Worm (Caenorhabditis elegans): ENCODE data around the gene malt-1.

The malt-1 gene

DNA sequence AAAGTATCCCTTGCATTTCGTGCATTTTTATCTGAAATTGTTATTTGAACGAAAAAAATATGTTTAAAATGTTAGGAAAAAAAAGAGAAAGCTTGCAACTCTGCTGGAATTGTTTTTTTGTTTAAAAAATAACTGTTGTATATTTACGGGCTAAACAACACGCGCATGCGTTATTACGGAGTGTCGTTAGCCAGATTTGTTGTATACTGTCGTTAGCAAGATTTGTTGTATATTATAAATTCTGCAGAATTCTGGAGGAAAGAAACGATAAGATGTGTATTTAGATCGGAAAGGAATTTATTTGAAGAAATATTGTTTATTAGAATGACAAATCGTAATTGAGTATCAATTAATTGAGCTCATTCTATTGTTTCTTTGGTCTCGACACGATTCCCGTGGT, 16.5 kb upstream of the malt-1 start, which contains the start of gene eif-2Bgamma (continued):
- no peak for TF ChIP-seq fos-1 (tag; optimal IDR thresholded peaks at IDR 0.05)
- no peak for TF ChIP-seq ceh-88 (GFP tag; IDR thresholded peaks at IDR 0.05)
- no peak for TF ChIP-seq nhr-11 (tag; optimal IDR thresholded peaks at IDR 0.05)
- no peak for TF ChIP-seq nhr-28 (tag; optimal IDR thresholded peaks at IDR 0.05)
- no peak for TF ChIP-seq tbx-2 (tag; optimal IDR thresholded peaks at IDR 0.05)
- no peak for TF ChIP-seq Y116A8C.19 (tag; optimal IDR thresholded peaks at IDR 0.05; ENCODE audit: borderline replicate concordance)
- TF ChIP-seq lin-35 (GFP tag; optimal IDR thresholded peaks at IDR 0.05): peak; percentile 50 to 68
- no peak for TF ChIP-seq ceh-8 (GFP tag; optimal IDR thresholded peaks at IDR 0.05)
- TF ChIP-seq irx-1 (tag; optimal IDR thresholded peaks at IDR 0.05): no peak
- TF ChIP-seq aly-2 (tag; optimal IDR thresholded peaks at IDR 0.05): no peak
- no peak for TF ChIP-seq sptf-1 (tag; optimal IDR thresholded peaks at IDR 0.05)
- peak; percentile 12 for TF ChIP-seq rnt-1 (tag; optimal IDR thresholded peaks at IDR 0.05)
- TF ChIP-seq hlh-17 (GFP tag; optimal IDR thresholded peaks at IDR 0.05; ENCODE audit: borderline replicate concordance): no peak
- no peak for TF ChIP-seq ztf-11 (tag; optimal IDR thresholded peaks at IDR 0.05)
- peak; percentile 38 for TF ChIP-seq skn-1 (tag; optimal IDR thresholded peaks at IDR 0.05)
- TF ChIP-seq fkh-4 (tag; optimal IDR thresholded peaks at IDR 0.05; ENCODE audit: borderline replicate concordance): no peak
- TF ChIP-seq ceh-82 (tag; optimal IDR thresholded peaks at IDR 0.05): peak in 1 of 3 experiments; percentile 35
- TF ChIP-seq lir-3 (tag; optimal IDR thresholded peaks at IDR 0.05; ENCODE audit: poor library complexity): no peak
- no peak for TF ChIP-seq nhr-19 (GFP tag; conservative IDR thresholded peaks at IDR 0.05)
- no peak for TF ChIP-seq ets-5 (GFP tag; IDR thresholded peaks at IDR 0.05)
- no peak for TF ChIP-seq efl-3 (GFP tag; optimal IDR thresholded peaks at IDR 0.05)
- TF ChIP-seq nhr-237 (tag; optimal IDR thresholded peaks at IDR 0.05): no peak
- TF ChIP-seq unc-62 (GFP tag; optimal IDR thresholded peaks at IDR 0.05): no peak
- peak; percentile 25 for TF ChIP-seq snu-23 (GFP tag; optimal IDR thresholded peaks at IDR 0.05)
- peak; percentile 45 to 59 for TF ChIP-seq efl-1 (optimal IDR thresholded peaks at IDR 0.05)
- peak; percentile 51 to 95 for TF ChIP-seq efl-1 (GFP tag; optimal IDR thresholded peaks at IDR 0.05 in 1 of 2)
- TF ChIP-seq xbp-1 (tag; optimal IDR thresholded peaks at IDR 0.05): peak; percentile 0
- peak; percentile 14 for TF ChIP-seq lin-14 (GFP tag; optimal IDR thresholded peaks at IDR 0.05)
- no peak for TF ChIP-seq lin-13 (GFP tag; optimal IDR thresholded peaks at IDR 0.05)
- TF ChIP-seq mdl-1 (tag; optimal IDR thresholded peaks at IDR 0.05): no peak
- no peak for TF ChIP-seq unc-86 (tag; optimal IDR thresholded peaks at IDR 0.05)
- TF ChIP-seq blmp-1 (tag; optimal IDR thresholded peaks at IDR 0.05): peak; percentile 44
- no peak for TF ChIP-seq pag-3 (tag; optimal IDR thresholded peaks at IDR 0.05; ENCODE audit: borderline replicate concordance, insufficient read depth)
- no peak for TF ChIP-seq nhr-47 (tag; optimal IDR thresholded peaks at IDR 0.05)
- no peak for TF ChIP-seq sup-37 (GFP tag; optimal IDR thresholded peaks at IDR 0.05)
- no peak for TF ChIP-seq alr-1 (tag; optimal IDR thresholded peaks at IDR 0.05; ENCODE audit: borderline replicate concordance)
- peak; percentile 44 for TF ChIP-seq F16B12.6 (tag; optimal IDR thresholded peaks at IDR 0.05)
- TF ChIP-seq egl-27 (tag; optimal IDR thresholded peaks at IDR 0.05): no peak
- no peak for TF ChIP-seq unc-130 (tag; optimal IDR thresholded peaks at IDR 0.05)
- TF ChIP-seq tlp-1 (tag; optimal IDR thresholded peaks at IDR 0.05): no peak
- TF ChIP-seq fkh-8 (tag; optimal IDR thresholded peaks at IDR 0.05): no peak
- TF ChIP-seq ztf-4 (tag; optimal IDR thresholded peaks at IDR 0.05): no peak
- peak; percentile 60 for TF ChIP-seq mep-1 (tag; optimal IDR thresholded peaks at IDR 0.05)
- TF ChIP-seq ceh-90 (tag; optimal IDR thresholded peaks at IDR 0.05): no peak

DNA sequence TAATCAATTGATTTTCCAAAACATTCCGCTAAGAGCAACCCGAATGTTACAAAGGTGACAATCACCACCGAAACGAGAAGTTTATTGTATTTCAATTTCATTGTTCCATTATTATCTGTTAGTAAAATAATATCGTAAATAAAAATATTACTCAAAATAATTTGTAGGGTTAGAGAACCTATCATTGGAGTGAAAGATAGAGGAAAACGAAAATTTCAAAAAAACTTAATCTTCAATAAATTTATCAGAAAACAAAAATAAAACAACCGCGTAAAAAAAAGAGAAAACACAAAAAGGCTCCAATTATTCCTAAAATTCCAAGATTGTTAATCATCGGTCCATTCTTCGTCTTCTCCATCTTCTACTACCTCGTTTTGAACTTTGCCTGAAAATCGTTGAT, 14.5 kb upstream of the malt-1 start, which contains the start of gene tra-2:
TSS of gene tra-2 (minus strand) at position 101 of the 400 bp plus-strand sequence.
- no peak for TF ChIP-seq unc-130 (tag; optimal IDR thresholded peaks at IDR 0.05)
- TF ChIP-seq C16A3.4 (tag; optimal IDR thresholded peaks at IDR 0.05): no peak
- TF ChIP-seq C34B4.2 (tag; optimal IDR thresholded peaks at IDR 0.05): no peak
- no peak for TF ChIP-seq ceh-82 (tag; optimal IDR thresholded peaks at IDR 0.05)
- TF ChIP-seq nhr-84 (tag; optimal IDR thresholded peaks at IDR 0.05): no peak
- no peak for TF ChIP-seq swsn-7 (tag; optimal IDR thresholded peaks at IDR 0.05)
- no peak for TF ChIP-seq Y116A8C.19 (tag; optimal IDR thresholded peaks at IDR 0.05; ENCODE audit: borderline replicate concordance)
- no peak for TF ChIP-seq ceh-90 (tag; optimal IDR thresholded peaks at IDR 0.05)
- TF ChIP-seq unc-98 (GFP tag; IDR thresholded peaks at IDR 0.05): no peak
- no peak for TF ChIP-seq grh-1 (GFP tag; IDR thresholded peaks at IDR 0.05)
- TF ChIP-seq nhr-20 (tag; optimal IDR thresholded peaks at IDR 0.05): no peak
- TF ChIP-seq sup-37 (GFP tag; optimal IDR thresholded peaks at IDR 0.05): no peak
- TF ChIP-seq irx-1 (tag; optimal IDR thresholded peaks at IDR 0.05): no peak
- no peak for TF ChIP-seq lin-14 (GFP tag; optimal IDR thresholded peaks at IDR 0.05)
- no peak for TF ChIP-seq nhr-71 (tag; optimal IDR thresholded peaks at IDR 0.05)
- no peak for TF ChIP-seq nhr-90 (tag; optimal IDR thresholded peaks at IDR 0.05; ENCODE audit: poor library complexity)
- TF ChIP-seq mab-9 (GFP tag; IDR thresholded peaks at IDR 0.05): no peak
- no peak for TF ChIP-seq fos-1 (tag; optimal IDR thresholded peaks at IDR 0.05)

All from whole organism, L1 larva.